Worm (Caenorhabditis elegans): Measurements from ENCODE around the gene lron-14.

ce11 chrIV:9523139-9523538 is 43.3 kb downstream of the lron-14 start:
- TF ChIP-seq Y48G9A.11 (GFP tag; IDR thresholded peaks at IDR 0.05) (no peak), madf-5 (GFP tag; IDR thresholded peaks at IDR 0.05) (no peak), pqm-1 (tag; optimal IDR thresholded peaks at IDR 0.05) (no peak), lin-13 (GFP tag; optimal IDR thresholded peaks at IDR 0.05) (no peak), mdt-29 (GFP tag; IDR thresholded peaks at IDR 0.05) (no peak), fos-1 (tag; optimal IDR thresholded peaks at IDR 0.05) (no peak), ama-1 (optimal IDR thresholded peaks at IDR 0.05) (no peak), jun-1 (tag; optimal IDR thresholded peaks at IDR 0.05) (no peak), unc-130 (GFP tag; optimal IDR thresholded peaks at IDR 0.05) (no peak)
